Fruit fly (Drosophila melanogaster) whole organism: Measurements from ENCODE around the gene ebd1.

ENCODE experiments used
- CG8478 ChIP-seq: fragments of >200 bp; optimal IDR thresholded peaks from 2 replicates; lab custom pipeline; 2018; ENCODE audit warnings: inconsistent platforms
- Dll ChIP-seq: fragments of >200 bp; optimal IDR thresholded peaks from 2 replicates; lab custom pipeline; 2017
- EcR ChIP-seq, 2 experiments: fragments of >200 bp; optimal IDR thresholded peaks; 2 replicates each; lab custom pipeline; 2017; ENCODE audit warnings: missing biosample characterization in 2 of 2, missing genetic modification characterization in 2 of 2, missing genetic modification reagents in 2 of 2
- pan ChIP-seq: fragments of >200 bp; optimal IDR thresholded peaks from 2 replicates; lab custom pipeline; 2017
- psq ChIP-seq: fragments of >200 bp; optimal IDR thresholded peaks from 2 replicates; lab custom pipeline; 2017
- usp ChIP-seq: fragments of >200 bp; optimal IDR thresholded peaks from 2 replicates; lab custom pipeline; 2017; ENCODE audit warnings: missing biosample characterization, missing genetic modification characterization, mixed read lengths

Gene ebd1

dm6 chr3L:685441-685804, at the start of gene ebd1:
Gene ebd1 (minus strand): TSS chr3L:685549.
- TF ChIP-seq Dll (lab: Kevin White, UChicago) (peak; percentile 26), EcR (GFP tag; optimal IDR thresholded peaks at IDR 0.05; lab: Kevin White, UChicago) (no peak)

dm6 chr3L:733845-734697, 48.7 kb upstream of the ebd1 start:
- no peak for TF ChIP-seq Dll (lab: Kevin White, UChicago)
- no peak for TF ChIP-seq pan (lab: Kevin White, UChicago)
- TF ChIP-seq EcR (GFP tag; optimal IDR thresholded peaks at IDR 0.05; lab: Kevin White, UChicago) = no peak
- no peak for TF ChIP-seq usp (GFP tag; lab: Kevin White, UChicago)
- TF ChIP-seq CG8478 = no peak
- no peak for TF ChIP-seq psq (lab: Kevin White, UChicago)

DNA sequence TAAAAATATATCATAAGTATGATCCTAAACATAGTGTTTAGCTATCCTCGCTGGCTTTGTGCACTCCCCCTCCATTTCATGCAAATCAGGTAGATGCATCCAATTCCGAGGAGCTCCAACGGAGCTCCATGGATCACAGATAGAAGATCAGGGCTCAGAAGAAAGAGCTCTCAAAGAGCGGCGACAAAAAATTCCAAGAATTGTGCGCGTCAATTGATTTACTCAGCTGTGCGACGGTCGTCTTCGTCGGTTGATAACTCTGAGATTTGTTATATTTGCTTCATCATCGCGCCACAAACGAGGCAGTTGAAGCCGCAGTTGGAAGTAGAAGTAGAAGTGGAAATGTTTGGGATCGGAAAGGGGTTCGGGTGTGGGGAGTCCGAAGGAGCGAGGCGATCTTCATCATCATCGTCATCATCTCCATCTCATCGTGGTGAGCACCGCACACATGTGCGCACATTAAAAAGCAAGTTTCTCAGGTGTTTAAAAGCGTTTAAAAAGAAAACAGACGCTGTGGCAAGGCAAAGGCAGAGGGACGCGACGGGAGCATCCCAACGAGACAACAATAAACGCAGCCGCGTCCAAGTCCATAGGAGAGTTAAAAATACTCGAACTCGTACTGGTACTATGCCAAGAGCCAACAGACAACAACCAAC, 48.0 kb upstream of the ebd1 start:
- TF ChIP-seq EcR (GFP tag; optimal IDR thresholded peaks at IDR 0.05; lab: Kevin White, UChicago) = no peak
- no peak for TF ChIP-seq usp (GFP tag; lab: Kevin White, UChicago)
- no peak for TF ChIP-seq psq (lab: Kevin White, UChicago)
- TF ChIP-seq Dll (lab: Kevin White, UChicago) = no peak
- TF ChIP-seq pan (lab: Kevin White, UChicago) = no peak
- no peak for TF ChIP-seq CG8478

DNA sequence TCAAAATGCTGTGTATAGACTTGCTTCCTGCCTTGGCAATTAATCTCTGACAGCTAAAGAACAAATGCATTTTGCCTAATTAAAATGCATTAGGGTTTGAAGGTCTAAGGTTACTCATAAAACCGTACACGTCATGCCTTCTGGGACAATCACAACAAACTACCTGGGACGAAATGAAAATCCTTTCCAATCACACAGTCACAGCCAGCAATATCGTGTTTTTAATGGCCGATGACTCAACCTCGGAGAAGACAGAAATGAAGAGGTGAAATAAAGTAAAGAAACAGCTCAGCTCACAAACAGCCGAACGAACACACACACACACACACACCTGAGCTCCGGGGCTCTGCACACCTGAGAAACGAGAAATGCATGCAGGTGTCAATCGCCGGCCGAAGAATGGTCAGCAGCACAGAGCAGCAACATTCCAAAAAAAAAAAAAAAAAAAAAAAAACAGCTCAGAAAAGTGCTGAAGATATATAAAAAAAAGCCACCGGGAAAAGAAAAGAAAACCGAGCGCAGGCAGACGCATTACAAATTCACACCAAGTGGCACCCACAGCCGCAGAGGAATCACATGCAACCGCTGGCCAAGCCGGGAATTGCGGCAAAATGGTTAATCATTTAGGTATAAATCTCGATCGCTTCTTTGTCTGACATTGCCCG, 47.1 kb upstream of the ebd1 start:
- TF ChIP-seq usp (GFP tag; lab: Kevin White, UChicago) (no peak), EcR (GFP tag; optimal IDR thresholded peaks at IDR 0.05; lab: Kevin White, UChicago) (no peak)

dm6 chr3L:731469-731868, 46.1 kb upstream of the ebd1 start:
- TF ChIP-seq psq (lab: Kevin White, UChicago) = no peak
- TF ChIP-seq pan (lab: Kevin White, UChicago) = no peak
- TF ChIP-seq usp (GFP tag; lab: Kevin White, UChicago) = no peak
- TF ChIP-seq CG8478 = no peak
- TF ChIP-seq EcR (GFP tag; optimal IDR thresholded peaks at IDR 0.05; lab: Kevin White, UChicago) = no peak

- TF ChIP-seq usp (GFP tag; lab: Kevin White, UChicago) = no peak
- no peak for TF ChIP-seq Dll (lab: Kevin White, UChicago)
- TF ChIP-seq psq (lab: Kevin White, UChicago) = no peak
- TF ChIP-seq pan (lab: Kevin White, UChicago) = no peak
- TF ChIP-seq CG8478 = no peak
- TF ChIP-seq EcR (GFP tag; optimal IDR thresholded peaks at IDR 0.05; lab: Kevin White, UChicago) = no peak
These were observed 44.0 kb upstream of the ebd1 start for dm6 chr3L:729345-729744.

- no peak for TF ChIP-seq psq (lab: Kevin White, UChicago)
- no peak for TF ChIP-seq CG8478
These were observed 43.2 kb upstream of the ebd1 start for dm6 chr3L:728579-728978.

- TF ChIP-seq CG8478 (no peak), psq (lab: Kevin White, UChicago) (no peak), pan (lab: Kevin White, UChicago) (no peak), EcR (GFP tag; optimal IDR thresholded peaks at IDR 0.05; lab: Kevin White, UChicago) (no peak), Dll (lab: Kevin White, UChicago) (no peak), usp (GFP tag; lab: Kevin White, UChicago) (no peak)
These were observed 42.5 kb upstream of the ebd1 start for dm6 chr3L:727874-728273.

DNA sequence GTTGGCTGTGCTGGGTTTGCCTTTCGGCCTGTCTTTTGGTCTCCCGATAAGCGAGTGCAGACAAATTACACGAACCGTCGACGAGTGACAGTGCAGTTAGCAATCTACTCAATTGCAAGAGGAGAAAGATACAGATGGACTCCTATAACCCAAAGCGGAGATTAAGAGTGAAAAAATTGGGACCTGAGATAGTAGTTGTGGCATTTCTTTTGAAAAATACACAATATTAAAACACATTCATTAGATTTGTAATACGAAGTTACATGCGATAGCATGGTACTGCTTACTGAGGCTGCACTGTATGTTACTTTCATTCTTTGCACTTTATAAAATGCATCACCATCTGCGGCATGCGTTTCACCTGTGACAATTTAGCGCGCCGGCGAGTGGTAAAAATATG, 41.8 kb upstream of the ebd1 start:
- no peak for TF ChIP-seq usp (GFP tag; lab: Kevin White, UChicago)
- no peak for TF ChIP-seq CG8478
- TF ChIP-seq Dll (lab: Kevin White, UChicago) = no peak
- TF ChIP-seq psq (lab: Kevin White, UChicago) = no peak
- TF ChIP-seq pan (lab: Kevin White, UChicago) = no peak
- TF ChIP-seq EcR (GFP tag; optimal IDR thresholded peaks at IDR 0.05; lab: Kevin White, UChicago) = no peak

DNA sequence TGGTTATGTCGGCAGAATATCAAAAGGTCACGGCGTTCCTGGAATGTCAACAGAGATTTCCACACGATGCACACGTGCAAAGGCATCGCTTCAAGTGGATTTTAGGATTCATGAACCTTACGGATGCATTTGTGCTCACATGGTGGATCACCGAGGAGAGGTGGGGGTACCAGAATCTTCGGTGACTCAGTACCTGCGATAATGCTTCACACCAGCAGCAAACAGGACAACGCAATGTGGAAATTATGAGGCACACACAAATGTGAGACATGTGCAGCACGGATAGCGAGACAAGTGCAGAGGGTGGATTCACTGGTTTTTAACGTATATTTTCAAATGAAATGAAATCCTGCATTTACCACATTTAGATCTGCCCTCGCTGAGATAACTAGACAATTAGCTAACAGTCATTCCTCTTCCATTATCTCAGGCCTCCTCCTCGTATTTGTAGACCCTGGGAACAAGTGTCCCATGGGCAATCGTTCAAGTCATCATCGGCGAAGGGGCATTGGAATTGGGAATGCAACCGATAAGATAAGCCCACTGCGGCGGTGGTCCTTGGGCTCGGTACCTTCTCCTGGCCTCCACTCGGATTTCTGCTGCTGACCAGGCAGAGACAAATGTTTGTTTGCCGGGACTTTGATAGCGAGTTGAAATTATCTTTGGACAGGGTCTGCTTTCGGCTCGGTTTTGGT, 41.3 kb upstream of the ebd1 start:
- TF ChIP-seq CG8478 (no peak), psq (lab: Kevin White, UChicago) (no peak), pan (lab: Kevin White, UChicago) (no peak), usp (GFP tag; lab: Kevin White, UChicago) (no peak), EcR (GFP tag; optimal IDR thresholded peaks at IDR 0.05; lab: Kevin White, UChicago) (no peak), Dll (lab: Kevin White, UChicago) (no peak)

- no peak for TF ChIP-seq Dll (lab: Kevin White, UChicago)
These were observed 40.3 kb upstream of the ebd1 start for dm6 chr3L:725527-726191.
